Fruit fly (Drosophila melanogaster) whole organism, wandering third instar larva: ENCODE measurements around the gene Est-P.

ENCODE experiments used
- Abd-B ChIP-seq: fragments of >200 bp; optimal IDR thresholded peaks from 2 replicates; lab custom pipeline; 2017; ENCODE audit warnings: missing biosample characterization, missing genetic modification characterization
- Dfd ChIP-seq: fragments of >200 bp; optimal IDR thresholded peaks from 2 replicates; lab custom pipeline; 2017; ENCODE audit warnings: missing biosample characterization, missing genetic modification characterization
- Sp1 ChIP-seq: fragments of 200-800 bp; sonication (Bioruptor generic); optimal IDR thresholded peaks from 3 replicates; lab custom pipeline; 2019; ENCODE audit warnings: missing biosample characterization, mild to moderate bottlenecking, missing genetic modification characterization, moderate library complexity
- fru ChIP-seq: fragments of 200-800 bp; sonication (Bioruptor generic); optimal IDR thresholded peaks from 3 replicates; lab custom pipeline; 2016; ENCODE audit warnings: missing biosample characterization, mild to moderate bottlenecking, missing genetic modification characterization
- h ChIP-seq: fragments of 200-800 bp; sonication (Bioruptor generic); optimal IDR thresholded peaks from 3 replicates; lab custom pipeline; 2016; ENCODE audit warnings: missing biosample characterization, mild to moderate bottlenecking, missing genetic modification characterization
- rgr ChIP-seq: fragments of 200-800 bp; sonication (Bioruptor generic); optimal IDR thresholded peaks from 3 replicates; lab custom pipeline; 2016; ENCODE audit warnings: missing biosample characterization, mild to moderate bottlenecking, missing genetic modification characterization

- no peak for TF ChIP-seq h (GFP tag; lab: Kevin White, UChicago)
- no peak for TF ChIP-seq Abd-B (GFP tag; lab: Kevin White, UChicago)
- no peak for TF ChIP-seq Sp1 (GFP tag; lab: Kevin White, UChicago)
- no peak for TF ChIP-seq rgr (GFP tag; lab: Kevin White, UChicago)
- no peak for TF ChIP-seq fru (GFP tag; lab: Kevin White, UChicago)
- TF ChIP-seq Dfd (GFP tag; lab: Kevin White, UChicago), result no peak
Measured at dm6 chr3L:12193485-12193884, 3.0 kb downstream of the Est-P start, which contains the start of gene thoc6.
